Worm (Caenorhabditis elegans) whole organism, L1 larva: ENCODE data around the gene zig-2.

Experiments
- C34B4.2 ChIP-seq: sonication (generic microtip); optimal IDR thresholded peaks from 2 replicates; lab custom pipeline; 2017; ENCODE audit warnings: mild to moderate bottlenecking, missing genetic modification characterization, missing compliant biosample characterization
- F16B12.6 ChIP-seq: fragments of 150-350 bp; optimal IDR thresholded peaks from 2 replicates; lab custom pipeline; 2014; ENCODE audit warnings: missing biosample characterization, missing genetic modification characterization
- alr-1 ChIP-seq: fragments of 200-800 bp; sonication (Bioruptor generic); optimal IDR thresholded peaks from 2 replicates; lab custom pipeline; 2018; ENCODE audit warnings: borderline replicate concordance, mild to moderate bottlenecking, missing genetic modification characterization, missing compliant biosample characterization
- aly-2 ChIP-seq: fragments of 150-350 bp; optimal IDR thresholded peaks from 2 replicates; lab custom pipeline; 2014; ENCODE audit warnings: missing biosample characterization, missing genetic modification characterization
- ama-1 ChIP-seq: fragments of 150-350 bp; optimal IDR thresholded peaks from 2 replicates; lab custom pipeline; 2014
- blmp-1 ChIP-seq: fragments of 150-350 bp; optimal IDR thresholded peaks from 2 replicates; lab custom pipeline; 2014; ENCODE audit warnings: missing biosample characterization, missing genetic modification characterization
- ceh-8 ChIP-seq: fragments of 200-800 bp; sonication (Bioruptor generic); optimal IDR thresholded peaks from 2 replicates; lab custom pipeline; 2018; ENCODE audit warnings: mild to moderate bottlenecking, missing genetic modification characterization, moderate library complexity, missing compliant biosample characterization
- ceh-88 ChIP-seq: fragments of 200-800 bp; sonication (Bioruptor generic); IDR thresholded peaks from 2 replicates; pipeline ENCODE4 v1.3.6; 2022; ENCODE audit warnings: missing genetic modification characterization, missing compliant biosample characterization
- ceh-90 ChIP-seq: sonication (generic microtip); optimal IDR thresholded peaks from 2 replicates; lab custom pipeline; 2016; ENCODE audit warnings: missing genetic modification characterization, missing compliant biosample characterization
- dsc-1 ChIP-seq: sonication (generic microtip); optimal IDR thresholded peaks from 2 replicates; lab custom pipeline; 2016; ENCODE audit warnings: mild to moderate bottlenecking, missing genetic modification characterization, missing compliant biosample characterization
- efl-1 ChIP-seq, 4 experiments: fragments of 150-350 bp; optimal IDR thresholded peaks in 3 of 4; peaks in 1 of 4; 1 replicate in 1 of 4; 2 replicates in 3 of 4; lab custom pipeline; 2014; ENCODE audit warnings: missing biosample characterization in 2 of 4, missing genetic modification characterization in 2 of 4, missing genetic modification reagents in 2 of 4
- efl-3 ChIP-seq: fragments of 200-800 bp; sonication (Bioruptor generic); optimal IDR thresholded peaks from 2 replicates; lab custom pipeline; 2018; ENCODE audit warnings: mild to moderate bottlenecking, missing genetic modification characterization, missing compliant biosample characterization
- egl-13 ChIP-seq: sonication (generic microtip); optimal IDR thresholded peaks from 2 replicates; lab custom pipeline; 2016; ENCODE audit warnings: missing genotype, missing genetic modification reagents, missing genetic modification characterization, missing compliant biosample characterization
- fkh-8 ChIP-seq: sonication (generic microtip); optimal IDR thresholded peaks from 2 replicates; lab custom pipeline; 2016; ENCODE audit warnings: mild to moderate bottlenecking, missing genetic modification characterization, missing compliant biosample characterization
- fos-1 ChIP-seq: fragments of 150-350 bp; optimal IDR thresholded peaks from 2 replicates; lab custom pipeline; 2014; ENCODE audit warnings: missing biosample characterization, missing genetic modification characterization
- grh-1 ChIP-seq: fragments of 200-800 bp; sonication (Bioruptor generic); IDR thresholded peaks from 2 replicates; pipeline ENCODE4 v1.3.6; 2022; ENCODE audit warnings: missing genetic modification reagents, missing genetic modification characterization, missing compliant biosample characterization
- hlh-4 ChIP-seq: sonication (generic microtip); optimal IDR thresholded peaks from 2 replicates; lab custom pipeline; 2016; ENCODE audit warnings: mild to moderate bottlenecking, missing genetic modification characterization, missing compliant biosample characterization
- hpl-2 ChIP-seq: fragments of 150-350 bp; optimal IDR thresholded peaks from 2 replicates; lab custom pipeline; 2014; ENCODE audit warnings: missing biosample characterization, missing genetic modification reagents, missing genetic modification characterization
- irx-1 ChIP-seq: sonication (generic microtip); optimal IDR thresholded peaks from 2 replicates; lab custom pipeline; 2016; ENCODE audit warnings: missing genetic modification characterization, missing compliant biosample characterization
- jun-1 ChIP-seq: fragments of 150-350 bp; optimal IDR thresholded peaks from 2 replicates; lab custom pipeline; 2014; ENCODE audit warnings: missing biosample characterization, missing genetic modification reagents, missing genetic modification characterization
- lsy-2 ChIP-seq, 2 experiments: fragments of 150-350 bp; optimal IDR thresholded peaks; 2 replicates each; lab custom pipeline; 2014; ENCODE audit warnings: missing biosample characterization in 2 of 2, missing genetic modification characterization in 2 of 2
- mab-9 ChIP-seq: fragments of 200-800 bp; sonication (Bioruptor generic); IDR thresholded peaks from 2 replicates; pipeline ENCODE4 v1.3.6; 2022; ENCODE audit warnings: missing genetic modification reagents, missing genetic modification characterization, missing compliant biosample characterization
- mdl-1 ChIP-seq, 2 experiments: fragments of 150-350 bp; optimal IDR thresholded peaks; 2 replicates each; lab custom pipeline; 2014 to 2017; ENCODE audit warnings: missing biosample characterization in 2 of 2, missing genetic modification characterization in 2 of 2, inconsistent platforms in 1 of 2
- mep-1 ChIP-seq: fragments of 150-350 bp; optimal IDR thresholded peaks from 2 replicates; lab custom pipeline; 2014; ENCODE audit warnings: missing biosample characterization, missing genetic modification characterization
- nhr-19 ChIP-seq: fragments of 200-800 bp; sonication (Bioruptor generic); conservative IDR thresholded peaks from 2 replicates; pipeline ENCODE4 v1.3.6; 2022; ENCODE audit warnings: missing genetic modification characterization, missing compliant biosample characterization
- nhr-20 ChIP-seq: sonication (generic microtip); optimal IDR thresholded peaks from 2 replicates; lab custom pipeline; 2016; ENCODE audit warnings: mild to moderate bottlenecking, missing genetic modification characterization, missing compliant biosample characterization
- nhr-237 ChIP-seq: fragments of 150-350 bp; optimal IDR thresholded peaks from 2 replicates; lab custom pipeline; 2014; ENCODE audit warnings: missing biosample characterization, missing genetic modification characterization
- nhr-47 ChIP-seq: sonication (generic microtip); optimal IDR thresholded peaks from 2 replicates; lab custom pipeline; 2016; ENCODE audit warnings: mild to moderate bottlenecking, missing genetic modification characterization, moderate library complexity, missing compliant biosample characterization
- nhr-71 ChIP-seq: sonication (generic microtip); optimal IDR thresholded peaks from 2 replicates; lab custom pipeline; 2016; ENCODE audit warnings: mild to moderate bottlenecking, missing genetic modification characterization, moderate library complexity, missing compliant biosample characterization
- nhr-77 ChIP-seq: fragments of 150-350 bp; optimal IDR thresholded peaks from 2 replicates; lab custom pipeline; 2014; ENCODE audit warnings: missing biosample characterization, missing genetic modification characterization
- nhr-84 ChIP-seq: sonication (generic microtip); optimal IDR thresholded peaks from 2 replicates; lab custom pipeline; 2017; ENCODE audit warnings: missing biosample characterization, missing genetic modification characterization
- pax-3 ChIP-seq: fragments of 200-800 bp; sonication (Bioruptor generic); optimal IDR thresholded peaks from 2 replicates; lab custom pipeline; 2018; ENCODE audit warnings: mild to moderate bottlenecking, missing genetic modification characterization, moderate library complexity, missing compliant biosample characterization
- snpc-4 ChIP-seq: fragments of 150-350 bp; optimal IDR thresholded peaks from 2 replicates; lab custom pipeline; 2014; ENCODE audit warnings: missing biosample characterization, missing genetic modification characterization
- sox-4 ChIP-seq: sonication (generic microtip); optimal IDR thresholded peaks from 2 replicates; lab custom pipeline; 2016; ENCODE audit warnings: missing genetic modification characterization, missing compliant biosample characterization
- sup-37 ChIP-seq: fragments of 200-800 bp; sonication (Bioruptor generic); optimal IDR thresholded peaks from 2 replicates; lab custom pipeline; 2018; ENCODE audit warnings: mild to moderate bottlenecking, missing genetic modification characterization, missing compliant biosample characterization
- swsn-7 ChIP-seq: sonication (generic microtip); optimal IDR thresholded peaks from 2 replicates; lab custom pipeline; 2016; ENCODE audit warnings: missing genetic modification characterization, missing compliant biosample characterization
- tlp-1 ChIP-seq: fragments of 150-350 bp; optimal IDR thresholded peaks from 2 replicates; lab custom pipeline; 2014; ENCODE audit warnings: missing biosample characterization, missing genetic modification characterization
- unc-62 ChIP-seq: fragments of 150-350 bp; optimal IDR thresholded peaks from 2 replicates; lab custom pipeline; 2014; ENCODE audit warnings: missing biosample characterization, missing genetic modification reagents, missing genetic modification characterization
- vab-15 ChIP-seq: sonication (generic microtip); optimal IDR thresholded peaks from 2 replicates; lab custom pipeline; 2017; ENCODE audit warnings: missing genotype, mild to moderate bottlenecking, missing genetic modification characterization, missing compliant biosample characterization
- ztf-11 ChIP-seq, 2 experiments: sonication (generic microtip); optimal IDR thresholded peaks; 2 replicates each; lab custom pipeline; 2016 to 2017; ENCODE audit warnings: missing genetic modification characterization in 2 of 2, missing biosample characterization in 1 of 2, missing compliant biosample characterization in 1 of 2

The zig-2 gene

ce11 chrX:12360444-12360843 lies 19.2 kb upstream of the zig-2 start, which contains the start of the genes nspc-15 and F19H6.6:
nspc-15 (plus strand) TSS chrX:12360744.
F19H6.6 (plus strand) TSS chrX:12360827.
- TF ChIP-seq nhr-20 (tag; lab: Kevin White, UChicago) = no peak
- TF ChIP-seq mdl-1 (tag; optimal IDR thresholded peaks at IDR 0.05; lab: Kevin White, UChicago) = no peak
- TF ChIP-seq, all 84 proteins: peak for 0

- TF ChIP-seq ceh-90 = no peak
- TF ChIP-seq lsy-2 (tag; optimal IDR thresholded peaks at IDR 0.05; lab: Kevin White, UChicago) = no peak
- TF ChIP-seq egl-13 (tag; lab: Kevin White, UChicago) = no peak
- TF ChIP-seq nhr-84 = no peak
- no peak for TF ChIP-seq ceh-8
- no peak for TF ChIP-seq pax-3 (tag; lab: Kevin White, UChicago)
- no peak for TF ChIP-seq dsc-1 (tag; lab: Kevin White, UChicago)
- no peak for TF ChIP-seq hlh-4 (tag; lab: Kevin White, UChicago)
- no peak for TF ChIP-seq nhr-19 (GFP tag; lab: Robert Waterston, UW)
- no peak for TF ChIP-seq ceh-88 (GFP tag; lab: Robert Waterston, UW)
- TF ChIP-seq fkh-8 (tag; lab: Kevin White, UChicago) = no peak
- TF ChIP-seq nhr-237 (tag; lab: Kevin White, UChicago) = no peak
- no peak for TF ChIP-seq unc-62 (GFP tag; lab: Kevin White, UChicago)
- TF ChIP-seq hpl-2 = no peak
- TF ChIP-seq snpc-4 = no peak
- no peak for TF ChIP-seq nhr-77
- no peak for TF ChIP-seq alr-1 (tag; lab: Kevin White, UChicago)
- TF ChIP-seq mdl-1 (tag; optimal IDR thresholded peaks at IDR 0.05; lab: Kevin White, UChicago) = no peak
- TF ChIP-seq, all 84 proteins: peak for 0
Observed at ce11 chrX:12358957-12359356, 17.7 kb upstream of the zig-2 start, which contains the start of gene nspc-14. nspc-14 (minus strand) TSS chrX:12359057.

ce11 chrX:12357127-12357526 lies 15.9 kb upstream of the zig-2 start, which contains the start of gene nspc-13:
nspc-13 (plus strand) TSS chrX:12357427.
- TF ChIP-seq nhr-237 (tag; lab: Kevin White, UChicago) (no peak), jun-1 (tag; lab: Kevin White, UChicago) (no peak), irx-1 (no peak), ama-1 (lab: Kevin White, UChicago) (no peak), nhr-20 (tag; lab: Kevin White, UChicago) (no peak), pax-3 (tag; lab: Kevin White, UChicago) (no peak), nhr-47 (tag; lab: Kevin White, UChicago) (no peak), efl-3 (GFP tag; lab: Kevin White, UChicago) (no peak), ceh-88 (GFP tag; lab: Robert Waterston, UW) (no peak), C34B4.2 (no peak), mdl-1 (tag; optimal IDR thresholded peaks at IDR 0.05; lab: Kevin White, UChicago) (no peak)

ce11 chrX:12356581-12356980 lies 15.3 kb upstream of the zig-2 start, which contains the start of gene nspc-12:
nspc-12 (minus strand) TSS chrX:12356681.
- TF ChIP-seq efl-1 (optimal IDR thresholded peaks at IDR 0.05; lab: Kevin White, UChicago) = no peak
- TF ChIP-seq efl-1 (GFP tag; optimal IDR thresholded peaks at IDR 0.05 in 1 of 2; lab: Kevin White, UChicago) = no peak
- TF ChIP-seq hpl-2 = no peak
- TF ChIP-seq grh-1 (GFP tag; lab: Robert Waterston, UW) = no peak
- TF ChIP-seq swsn-7 (tag; lab: Kevin White, UChicago) = no peak
- TF ChIP-seq aly-2 (tag; lab: Kevin White, UChicago) = no peak
- no peak for TF ChIP-seq blmp-1 (tag; lab: Kevin White, UChicago)
- no peak for TF ChIP-seq tlp-1 (tag; lab: Kevin White, UChicago)
- TF ChIP-seq sox-4 (tag; lab: Kevin White, UChicago) = no peak
- TF ChIP-seq F16B12.6 (tag; lab: Kevin White, UChicago) = no peak
- TF ChIP-seq nhr-71 = no peak
- TF ChIP-seq fos-1 (tag; lab: Kevin White, UChicago) = no peak
- no peak for TF ChIP-seq ceh-90
- no peak for TF ChIP-seq vab-15
- no peak for TF ChIP-seq mab-9 (GFP tag; lab: Robert Waterston, UW)
- no peak for TF ChIP-seq alr-1 (tag; lab: Kevin White, UChicago)
- TF ChIP-seq sup-37 (GFP tag; lab: Kevin White, UChicago) = no peak
- no peak for TF ChIP-seq mep-1
- no peak for TF ChIP-seq ztf-11 (tag; optimal IDR thresholded peaks at IDR 0.05; lab: Kevin White, UChicago)
